Fruit fly (Drosophila melanogaster) whole organism, embryonic: ENCODE data around the gene Npc2f.

Source experiments
- Atf-2 ChIP-seq: fragments of 200-800 bp; sonication (Bioruptor generic); optimal IDR thresholded peaks from 2 replicates; lab custom pipeline; 2016; ENCODE audit warnings: missing biosample characterization, missing genetic modification characterization
- Atf6 ChIP-seq: fragments of 200-800 bp; sonication (Bioruptor generic); IDR thresholded peaks from 2 replicates; pipeline ENCODE4 v1.3.6; 2022; ENCODE audit warnings: missing biosample characterization, missing genetic modification characterization
- B-H2 ChIP-seq: fragments of 200-800 bp; sonication (Bioruptor generic); optimal IDR thresholded peaks from 2 replicates; lab custom pipeline; 2018; ENCODE audit warnings: missing biosample characterization, mild to moderate bottlenecking, missing genetic modification characterization
- Bgb ChIP-seq: fragments of 200-800 bp; sonication (Bioruptor generic); IDR thresholded peaks from 2 replicates; pipeline ENCODE4 v1.3.6; 2022; ENCODE audit warnings: missing biosample characterization, missing genetic modification characterization; ENCODE audit not compliant: partially characterized antibody
- CG10959 ChIP-seq: fragments of 200-800 bp; sonication (Bioruptor generic); IDR thresholded peaks from 2 replicates; pipeline ENCODE4 v1.3.6; 2022; ENCODE audit warnings: missing biosample characterization, missing genetic modification characterization
- CG11695 ChIP-seq: fragments of 200-800 bp; sonication (Bioruptor generic); IDR thresholded peaks from 3 replicates; pipeline ENCODE4 v1.3.6; 2022; ENCODE audit warnings: missing biosample characterization, missing genetic modification characterization
- CG12744 ChIP-seq: fragments of 200-800 bp; sonication (Bioruptor generic); optimal IDR thresholded peaks from 2 replicates; lab custom pipeline; 2016; ENCODE audit warnings: missing biosample characterization, missing genetic modification characterization
- CG14050 ChIP-seq: fragments of 200-800 bp; sonication (Bioruptor generic); IDR thresholded peaks from 3 replicates; pipeline ENCODE4 v1.3.6; 2022; ENCODE audit warnings: missing biosample characterization, missing genetic modification characterization
- CG14667 ChIP-seq: fragments of 200-800 bp; sonication (Bioruptor generic); IDR thresholded peaks from 2 replicates; pipeline ENCODE4 v1.3.6; 2022; ENCODE audit warnings: missing biosample characterization, missing genetic modification characterization
- CG14710 ChIP-seq: fragments of 200-800 bp; sonication (Bioruptor generic); optimal IDR thresholded peaks from 3 replicates; lab custom pipeline; 2019; ENCODE audit warnings: missing biosample characterization, mild to moderate bottlenecking, missing genetic modification characterization, moderate library complexity
- CG18619 ChIP-seq: fragments of 200-800 bp; sonication (Bioruptor generic); optimal IDR thresholded peaks from 3 replicates; lab custom pipeline; 2017; ENCODE audit warnings: missing biosample characterization, mild to moderate bottlenecking, missing genetic modification characterization
- CG2889 ChIP-seq: fragments of 200-800 bp; sonication (Bioruptor generic); IDR thresholded peaks from 3 replicates; pipeline ENCODE4 v1.3.6; 2022; ENCODE audit warnings: missing biosample characterization, missing genetic modification characterization
- CG30403 ChIP-seq: fragments of 200-800 bp; sonication (Bioruptor generic); optimal IDR thresholded peaks from 3 replicates; lab custom pipeline; 2016; ENCODE audit warnings: missing biosample characterization, missing genetic modification characterization
- CG3065 ChIP-seq: fragments of 200-800 bp; sonication (Bioruptor generic); optimal IDR thresholded peaks from 2 replicates; lab custom pipeline; 2016; ENCODE audit warnings: missing biosample characterization, missing genetic modification characterization
- CG31365 ChIP-seq: fragments of 200-800 bp; sonication (Bioruptor generic); optimal IDR thresholded peaks from 2 replicates; lab custom pipeline; 2018; ENCODE audit warnings: missing biosample characterization, mild to moderate bottlenecking, missing genetic modification characterization
- CG32767 ChIP-seq: fragments of 200-800 bp; sonication (Bioruptor generic); IDR thresholded peaks from 2 replicates; pipeline ENCODE4 v1.3.6; 2022; ENCODE audit warnings: missing biosample characterization, missing genetic modification characterization
- CG34224 ChIP-seq: fragments of 200-800 bp; sonication (Bioruptor generic); IDR thresholded peaks from 3 replicates; pipeline ENCODE4 v1.3.6; 2022; ENCODE audit warnings: missing biosample characterization, missing genetic modification characterization; ENCODE audit not compliant: partially characterized antibody
- CG4282 ChIP-seq: fragments of 200-800 bp; sonication (Bioruptor generic); optimal IDR thresholded peaks from 2 replicates; lab custom pipeline; 2016; ENCODE audit warnings: missing biosample characterization, missing genetic modification characterization
- CG4820 ChIP-seq: fragments of 200-800 bp; sonication (Bioruptor generic); optimal IDR thresholded peaks from 3 replicates; lab custom pipeline; 2016; ENCODE audit warnings: missing biosample characterization, missing genetic modification characterization
- CG5953 ChIP-seq: fragments of 200-800 bp; sonication (Bioruptor generic); IDR thresholded peaks from 2 replicates; pipeline ENCODE4 v1.3.6; 2022; ENCODE audit warnings: missing biosample characterization, missing genetic modification characterization
- CG6654 ChIP-seq: fragments of 200-800 bp; sonication (Bioruptor generic); optimal IDR thresholded peaks from 2 replicates; lab custom pipeline; 2017; ENCODE audit warnings: missing biosample characterization, mild to moderate bottlenecking, missing genetic modification characterization
- CG7963 ChIP-seq: fragments of 200-800 bp; sonication (Bioruptor generic); IDR thresholded peaks from 3 replicates; pipeline ENCODE4 v1.3.6; 2022; ENCODE audit warnings: missing biosample characterization, missing genetic modification characterization; ENCODE audit not compliant: partially characterized antibody
- CG9215 ChIP-seq: fragments of 200-800 bp; sonication (Bioruptor generic); IDR thresholded peaks from 2 replicates; pipeline ENCODE4 v1.3.6; 2022; ENCODE audit warnings: missing biosample characterization, missing genetic modification characterization
- CG9876 ChIP-seq: fragments of 200-800 bp; sonication (Bioruptor generic); optimal IDR thresholded peaks from 2 replicates; lab custom pipeline; 2016; ENCODE audit warnings: missing biosample characterization, missing genetic modification characterization
- CHES-1-like ChIP-seq: fragments of 200-800 bp; sonication (Bioruptor generic); optimal IDR thresholded peaks from 2 replicates; lab custom pipeline; 2016; ENCODE audit warnings: missing biosample characterization, missing genetic modification characterization
- CoRest ChIP-seq: fragments of 200-800 bp; sonication (Bioruptor generic); optimal IDR thresholded peaks from 3 replicates; lab custom pipeline; 2018; ENCODE audit warnings: missing biosample characterization, mild to moderate bottlenecking, missing genetic modification characterization, moderate library complexity
- D ChIP-seq, 2 experiments: fragments of 200-800 bp in 1 of 2; fragments of >200 bp in 1 of 2; sonication (Bioruptor generic) in 1 of 2; optimal IDR thresholded peaks; 2 replicates in 1 of 2; 3 replicates in 1 of 2; lab custom pipeline; 2017; ENCODE audit warnings: mild to moderate bottlenecking in 1 of 2, missing biosample characterization in 1 of 2, missing genetic modification characterization in 1 of 2, missing genetic modification reagents in 1 of 2
- Hey ChIP-seq: fragments of 200-800 bp; sonication (Bioruptor generic); optimal IDR thresholded peaks from 3 replicates; lab custom pipeline; 2018; ENCODE audit warnings: missing biosample characterization, mild to moderate bottlenecking, missing genetic modification characterization
- Jarid2 ChIP-seq: fragments of 200-800 bp; sonication (Bioruptor generic); optimal IDR thresholded peaks from 3 replicates; lab custom pipeline; 2017; ENCODE audit warnings: mild to moderate bottlenecking, missing biosample characterization, missing genetic modification reagents, missing genetic modification characterization
- Lhr ChIP-seq: fragments of 200-800 bp; sonication (Bioruptor generic); optimal IDR thresholded peaks from 3 replicates; lab custom pipeline; 2017; ENCODE audit warnings: mild to moderate bottlenecking, missing biosample characterization, missing genetic modification reagents, missing genetic modification characterization
- Med ChIP-seq: fragments of 200-800 bp; sonication (Bioruptor generic); peaks from one replicate; lab custom pipeline; 2016; ENCODE audit warnings: missing biosample characterization, missing genetic modification characterization, mild to moderate bottlenecking, inconsistent platforms, moderate library complexity
- NC2β ChIP-seq: fragments of 200-800 bp; sonication (Bioruptor generic); optimal IDR thresholded peaks from 2 replicates; lab custom pipeline; 2016; ENCODE audit warnings: missing biosample characterization, missing genetic modification characterization
- NfI ChIP-seq: fragments of 200-800 bp; sonication (Bioruptor generic); optimal IDR thresholded peaks from 3 replicates; lab custom pipeline; 2018; ENCODE audit warnings: missing biosample characterization, mild to moderate bottlenecking, missing genetic modification characterization, moderate library complexity
- Optix ChIP-seq: fragments of 200-800 bp; sonication (Bioruptor generic); IDR thresholded peaks from 3 replicates; pipeline ENCODE4 v1.3.6; 2022; ENCODE audit warnings: missing biosample characterization, missing genetic modification characterization
- Ravus ChIP-seq: fragments of 200-800 bp; sonication (Bioruptor generic); IDR thresholded peaks from 2 replicates; pipeline ENCODE4 v1.3.6; 2022; ENCODE audit warnings: missing biosample characterization, missing genetic modification characterization
- Sox102F ChIP-seq: fragments of 200-800 bp; sonication (Bioruptor generic); optimal IDR thresholded peaks from 2 replicates; lab custom pipeline; 2018; ENCODE audit warnings: missing biosample characterization, mild to moderate bottlenecking, missing genetic modification characterization, moderate library complexity
- TFAM ChIP-seq: fragments of 200-800 bp; sonication (Bioruptor generic); optimal IDR thresholded peaks from 2 replicates; lab custom pipeline; 2017; ENCODE audit warnings: missing biosample characterization, missing genetic modification characterization, inconsistent platforms
- ato ChIP-seq: fragments of 200-800 bp; sonication (Bioruptor generic); IDR thresholded peaks from 2 replicates; pipeline ENCODE4 v1.3.6; 2022; ENCODE audit warnings: missing biosample characterization, missing genetic modification characterization; ENCODE audit not compliant: partially characterized antibody
- bowl ChIP-seq: fragments of 200-800 bp; sonication (Bioruptor generic); IDR thresholded peaks from 2 replicates; pipeline ENCODE4 v1.3.6; 2022; ENCODE audit warnings: missing biosample characterization, missing genetic modification characterization
- caup ChIP-seq: fragments of 200-800 bp; sonication (Bioruptor generic); optimal IDR thresholded peaks from 3 replicates; lab custom pipeline; 2017; ENCODE audit warnings: missing biosample characterization, mild to moderate bottlenecking, missing genetic modification characterization, moderate library complexity; ENCODE audit not compliant: severe bottlenecking
- chm ChIP-seq: fragments of 200-800 bp; sonication (Bioruptor generic); IDR thresholded peaks from 2 replicates; pipeline ENCODE4 v1.3.6; 2022; ENCODE audit warnings: missing biosample characterization, missing genetic modification characterization
- eyg ChIP-seq: fragments of 200-800 bp; sonication (Bioruptor generic); optimal IDR thresholded peaks from 3 replicates; lab custom pipeline; 2016; ENCODE audit warnings: missing biosample characterization, missing genetic modification characterization
- gro ChIP-seq: fragments of 200-800 bp; sonication (Bioruptor generic); optimal IDR thresholded peaks from 2 replicates; lab custom pipeline; 2016; ENCODE audit warnings: missing biosample characterization, missing genetic modification characterization
- gsb ChIP-seq: fragments of 200-800 bp; sonication (Bioruptor generic); IDR thresholded peaks from 2 replicates; pipeline ENCODE4 v1.3.6; 2022; ENCODE audit warnings: missing biosample characterization, missing genetic modification characterization
- ham ChIP-seq: fragments of 200-800 bp; sonication (Bioruptor generic); IDR thresholded peaks from 2 replicates; pipeline ENCODE4 v1.3.6; 2022; ENCODE audit warnings: missing biosample characterization, missing genetic modification characterization
- hth ChIP-seq: fragments of >200 bp; optimal IDR thresholded peaks from 2 replicates; lab custom pipeline; 2017; ENCODE audit warnings: inconsistent platforms
- jigr1 ChIP-seq: fragments of 200-800 bp; sonication (Bioruptor generic); IDR thresholded peaks from 3 replicates; pipeline ENCODE4 v1.3.6; 2022; ENCODE audit warnings: missing biosample characterization, missing genetic modification characterization
- odd ChIP-seq: fragments of 200-800 bp; sonication (Bioruptor generic); optimal IDR thresholded peaks from 2 replicates; lab custom pipeline; 2017; ENCODE audit warnings: missing biosample characterization, mild to moderate bottlenecking, missing genetic modification characterization
- otp ChIP-seq: fragments of 200-800 bp; sonication (Bioruptor generic); IDR thresholded peaks from 3 replicates; pipeline ENCODE4, ENCODE4 v1.3.6; 2022; ENCODE audit warnings: missing biosample characterization, missing genetic modification characterization
- sima ChIP-seq: fragments of 200-800 bp; sonication (Bioruptor generic); optimal IDR thresholded peaks from 2 replicates; lab custom pipeline; 2016; ENCODE audit warnings: missing biosample characterization, missing genetic modification characterization
- tna ChIP-seq: fragments of 200-800 bp; sonication (Bioruptor generic); IDR thresholded peaks from 2 replicates; pipeline ENCODE4 v1.3.6; 2022; ENCODE audit warnings: missing biosample characterization, missing genetic modification characterization; ENCODE audit not compliant: partially characterized antibody
- zen ChIP-seq: fragments of 200-800 bp; sonication (Bioruptor generic); optimal IDR thresholded peaks from 3 replicates; lab custom pipeline; 2018; ENCODE audit warnings: missing biosample characterization, mild to moderate bottlenecking, missing genetic modification characterization, moderate library complexity

The Npc2f gene

DNA sequence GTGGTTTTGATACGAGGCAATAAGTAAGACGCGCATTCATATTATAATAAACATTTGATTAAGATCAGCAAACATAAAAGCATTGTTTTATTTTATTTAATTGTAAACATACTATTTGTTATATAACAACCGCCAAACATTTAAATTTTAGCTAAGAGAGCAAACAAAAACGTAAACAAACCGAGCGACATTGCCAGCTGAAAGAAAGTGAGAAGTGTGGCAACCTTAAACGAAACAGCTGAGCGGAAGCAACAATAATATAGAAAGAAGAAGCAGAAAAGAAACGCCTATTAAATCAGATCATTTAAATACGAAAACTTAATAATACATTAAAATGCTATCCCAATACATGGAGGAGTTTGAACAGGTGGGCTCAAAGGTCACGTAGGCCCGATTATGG is 3.1 kb upstream of the Npc2f start, which contains the start of gene Sec10 (continued):
- TF ChIP-seq CG10959 (GFP tag; lab: Robert Waterston, UW) (no peak), NC2β (no peak), Med (GFP tag; lab: Kevin White, UChicago) (peak; percentile 67), Sox102F (GFP tag; lab: Kevin White, UChicago) (no peak), gro (no peak), Hey (tag; lab: Kevin White, UChicago) (no peak), tna (GFP tag; lab: Robert Waterston, UW) (no peak), CG5953 (GFP tag; lab: Robert Waterston, UW) (no peak), Ravus (no peak), CG31365 (no peak), chm (GFP tag; lab: Robert Waterston, UW) (no peak), CG14050 (no peak), NfI (no peak), TFAM (GFP tag; lab: Kevin White, UChicago) (no peak), ham (GFP tag; lab: Robert Waterston, UW) (no peak), Bgb (GFP tag; lab: Robert Waterston, UW) (no peak; the same call in 1 of the 2 replicates), CG3065 (GFP tag; lab: Kevin White, UChicago) (no peak), CG4282 (GFP tag; lab: Kevin White, UChicago) (no peak), B-H2 (GFP tag; lab: Kevin White, UChicago) (no peak), CHES-1-like (GFP tag; lab: Kevin White, UChicago) (peak; percentile 22), CoRest (tag; lab: Kevin White, UChicago) (no peak), bowl (GFP tag; lab: Robert Waterston, UW) (no peak), D (optimal IDR thresholded peaks at IDR 0.05; lab: Kevin White, UChicago) (no peak), D (GFP tag; optimal IDR thresholded peaks at IDR 0.05; lab: Kevin White, UChicago) (no peak), CG12744 (GFP tag; lab: Kevin White, UChicago) (no peak), Atf6 (GFP tag; lab: Robert Waterston, UW) (no peak), odd (GFP tag; lab: Kevin White, UChicago) (no peak), eyg (no peak), CG4820 (GFP tag; lab: Kevin White, UChicago) (no peak), CG18619 (no peak), CG30403 (GFP tag; lab: Kevin White, UChicago) (no peak), gsb (GFP tag; lab: Robert Waterston, UW) (no peak), CG14710 (peak; percentile 34), CG6654 (GFP tag; lab: Kevin White, UChicago) (no peak), CG7963 (GFP tag; lab: Robert Waterston, UW) (0 out of 3 replicates have a peak, but pooled peaks have one; percentile 4), zen (no peak), caup (GFP tag; lab: Kevin White, UChicago) (no peak), CG11695 (GFP tag; lab: Robert Waterston, UW) (no peak), CG2889 (GFP tag; lab: Robert Waterston, UW) (no peak), CG9215 (GFP tag; lab: Robert Waterston, UW) (peak; percentile 94), otp (GFP tag; lab: Robert Waterston, UW) (no peak), hth (lab: Kevin White, UChicago) (no peak), Jarid2 (GFP tag; lab: Kevin White, UChicago) (no peak), Optix (GFP tag; lab: Robert Waterston, UW) (no peak), CG32767 (no peak), jigr1 (GFP tag; lab: Robert Waterston, UW) (no peak), CG9876 (GFP tag; lab: Kevin White, UChicago) (no peak), ato (no peak), Atf-2 (GFP tag; lab: Kevin White, UChicago) (no peak), CG14667 (GFP tag; lab: Robert Waterston, UW) (no peak), Lhr (GFP tag; lab: Kevin White, UChicago) (peak; percentile 30), sima (GFP tag; lab: Kevin White, UChicago) (no peak), CG34224 (GFP tag; lab: Robert Waterston, UW) (0 out of 3 replicates have a peak, but pooled peaks have one; percentile 25)
